Worm (Caenorhabditis elegans): ENCODE data around the gene D1005.6.

D1005.6 gene

DNA sequence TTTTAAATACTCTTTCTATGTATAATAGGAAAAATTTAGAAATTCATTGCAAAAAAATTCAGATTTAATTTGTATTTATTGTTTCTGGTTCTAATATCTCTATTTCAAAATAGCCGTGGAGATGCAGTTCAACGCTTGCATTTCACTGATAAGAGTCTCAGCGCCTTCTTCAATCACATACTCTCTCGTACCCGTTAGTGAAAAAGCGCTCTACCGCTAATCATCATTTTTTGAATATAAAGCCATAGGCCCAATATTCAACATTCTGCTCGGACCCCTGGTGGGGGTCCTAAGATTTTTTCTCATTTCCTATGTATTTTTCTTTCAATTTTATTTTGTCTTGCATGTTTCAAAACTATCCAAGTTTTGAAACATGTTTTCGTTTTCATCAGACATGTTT lies 44.1 kb downstream of the D1005.6 start:
- TF ChIP-seq Y22D7AL.16 (tag; optimal IDR thresholded peaks at IDR 0.05) (no peak), ceh-9 (tag; optimal IDR thresholded peaks at IDR 0.05) (no peak), ahr-1 (tag; optimal IDR thresholded peaks at IDR 0.05) (no peak), pqm-1 (tag; optimal IDR thresholded peaks at IDR 0.05) (no peak), ceh-30 (tag; optimal IDR thresholded peaks at IDR 0.05) (no peak), C38D4.7 (GFP tag; optimal IDR thresholded peaks at IDR 0.05) (no peak), che-1 (tag; optimal IDR thresholded peaks at IDR 0.05) (no peak), ama-1 (optimal IDR thresholded peaks at IDR 0.05) (no peak), pax-1 (tag; optimal IDR thresholded peaks at IDR 0.05) (no peak), syd-9 (tag; optimal IDR thresholded peaks at IDR 0.05) (no peak), sox-4 (tag; optimal IDR thresholded peaks at IDR 0.05) (no peak), npax-4 (tag; optimal IDR thresholded peaks at IDR 0.05) (no peak), ref-2 (tag; optimal IDR thresholded peaks at IDR 0.05) (no peak), ets-4 (tag; optimal IDR thresholded peaks at IDR 0.05) (no peak), unc-42 (tag; optimal IDR thresholded peaks at IDR 0.05) (no peak), elt-4 (tag; optimal IDR thresholded peaks at IDR 0.05) (no peak), hlh-8 (tag; optimal IDR thresholded peaks at IDR 0.05) (no peak), dmd-4 (tag; optimal IDR thresholded peaks at IDR 0.05; ENCODE audit: borderline replicate concordance) (no peak)

DNA sequence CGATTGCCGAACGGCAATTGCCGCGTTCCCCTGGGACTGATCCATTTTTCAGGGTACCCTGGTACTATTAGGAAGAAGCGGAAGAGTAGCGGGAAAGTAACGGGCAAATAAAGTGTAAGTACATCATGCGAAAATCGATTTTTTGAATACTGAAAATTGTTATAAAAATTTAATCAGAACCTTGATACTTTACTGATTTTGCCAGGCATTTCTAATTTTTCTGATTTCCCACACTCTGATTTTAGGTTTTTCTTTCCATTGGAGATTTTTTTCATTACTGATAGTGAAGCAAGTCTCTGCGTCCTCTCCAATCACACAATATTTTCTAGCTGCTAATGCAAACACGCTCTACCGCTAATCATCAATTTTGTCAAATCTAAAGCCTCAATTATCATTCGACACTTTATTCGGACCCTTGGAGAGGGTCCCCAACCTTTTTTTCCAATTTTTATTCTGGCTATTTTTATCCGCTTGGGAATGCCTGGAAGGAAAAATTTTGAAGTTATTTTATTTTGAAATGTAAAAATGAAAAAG lies 45.4 kb downstream of the D1005.6 start, which contains the start of gene F19G12.9:
TSS of gene F19G12.9 (plus strand) at position 51 of the 534 bp plus-strand sequence.
- TF ChIP-seq ceh-2 (tag; optimal IDR thresholded peaks at IDR 0.05) (no peak), ahr-1 (tag; optimal IDR thresholded peaks at IDR 0.05) (no peak), fkh-6 (tag; optimal IDR thresholded peaks at IDR 0.05) (no peak), dve-1 (tag; optimal IDR thresholded peaks at IDR 0.05) (no peak), ceh-30 (tag; optimal IDR thresholded peaks at IDR 0.05) (no peak), unc-42 (tag; optimal IDR thresholded peaks at IDR 0.05) (no peak), unc-3 (GFP tag; conservative IDR thresholded peaks at IDR 0.05) (no peak), unc-3 (tag; optimal IDR thresholded peaks at IDR 0.05) (no peak), ceh-14 (tag; optimal IDR thresholded peaks at IDR 0.05) (no peak), ceh-22 (tag; optimal IDR thresholded peaks at IDR 0.05) (no peak), tbx-7 (tag; optimal IDR thresholded peaks at IDR 0.05) (no peak), Y22D7AL.16 (tag; optimal IDR thresholded peaks at IDR 0.05) (no peak), pax-1 (tag; optimal IDR thresholded peaks at IDR 0.05) (no peak), sox-4 (tag; optimal IDR thresholded peaks at IDR 0.05) (no peak), lin-11 (tag; optimal IDR thresholded peaks at IDR 0.05) (no peak), ceh-18 (tag; optimal IDR thresholded peaks at IDR 0.05) (no peak), hlh-30 (tag; optimal IDR thresholded peaks at IDR 0.05; ENCODE audit: insufficient read depth) (no peak), hlh-15 (tag; optimal IDR thresholded peaks at IDR 0.05) (no peak)

DNA sequence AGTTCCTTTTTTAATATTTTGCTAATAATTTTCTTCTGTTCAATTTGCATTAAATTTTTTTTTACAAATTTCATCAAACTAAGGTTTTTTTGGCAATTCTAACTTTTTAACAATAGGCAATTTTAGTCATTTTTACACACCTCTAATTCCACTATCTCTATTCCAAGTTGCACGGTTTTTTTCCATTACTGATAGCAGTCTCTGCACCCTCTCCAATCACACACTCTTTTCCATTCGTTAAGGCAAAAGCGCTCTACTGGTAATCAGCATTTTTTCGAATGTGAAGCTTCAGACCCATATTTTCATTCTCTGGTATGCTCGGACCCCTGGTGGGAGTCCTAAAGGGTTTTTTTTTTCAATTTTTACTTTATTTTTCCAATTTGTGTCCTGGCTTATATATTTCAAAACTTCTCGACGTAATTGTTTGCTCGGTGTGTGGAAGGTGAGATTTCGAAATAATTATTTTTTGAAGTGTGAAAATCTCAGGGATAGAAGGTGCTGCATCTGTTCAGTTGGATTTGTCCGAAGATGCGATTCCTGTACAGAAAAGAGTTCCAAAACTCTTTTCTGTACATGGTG lies 47.7 kb downstream of the D1005.6 start, which contains the start of the genes F19G12.4 and F19G12.8:
TSS of gene F19G12.4 (plus strand) at position 529 of the 579 bp plus-strand sequence.
TSS of gene F19G12.8 (plus strand) at position 545 of the 579 bp plus-strand sequence.
- no peak for TF ChIP-seq ceh-14 (tag; optimal IDR thresholded peaks at IDR 0.05)
- TF ChIP-seq pat-9 (tag; optimal IDR thresholded peaks at IDR 0.05), result no peak
- TF ChIP-seq elt-4 (tag; optimal IDR thresholded peaks at IDR 0.05), result no peak
- no peak for TF ChIP-seq Y22D7AL.16 (tag; optimal IDR thresholded peaks at IDR 0.05)
- TF ChIP-seq nhr-11 (tag; optimal IDR thresholded peaks at IDR 0.05), result no peak
- TF ChIP-seq ceh-19 (GFP tag; optimal IDR thresholded peaks at IDR 0.05), result no peak
- TF ChIP-seq ceh-31 (tag; optimal IDR thresholded peaks at IDR 0.05), result no peak
- no peak for TF ChIP-seq fax-1 (tag; optimal IDR thresholded peaks at IDR 0.05)
- TF ChIP-seq fkh-10 (GFP tag; optimal IDR thresholded peaks at IDR 0.05), result no peak
- TF ChIP-seq nfya-1 (tag; optimal IDR thresholded peaks at IDR 0.05), result no peak
- no peak for TF ChIP-seq ceh-18 (tag; optimal IDR thresholded peaks at IDR 0.05)
- no peak for TF ChIP-seq hlh-30 (tag; optimal IDR thresholded peaks at IDR 0.05; ENCODE audit: insufficient read depth)
- TF ChIP-seq mec-3 (tag; optimal IDR thresholded peaks at IDR 0.05; ENCODE audit: borderline replicate concordance), result no peak
- TF ChIP-seq ttx-3 (tag; optimal IDR thresholded peaks at IDR 0.05), result no peak
- no peak for TF ChIP-seq fkh-6 (tag; optimal IDR thresholded peaks at IDR 0.05)
- no peak for TF ChIP-seq pag-3 (tag; optimal IDR thresholded peaks at IDR 0.05; ENCODE audit: borderline replicate concordance)
- TF ChIP-seq T23F11.4 (GFP tag; optimal IDR thresholded peaks at IDR 0.05), result no peak
- no peak for TF ChIP-seq F13H6.1 (tag; optimal IDR thresholded peaks at IDR 0.05)
- no peak for TF ChIP-seq dve-1 (tag; optimal IDR thresholded peaks at IDR 0.05)
- TF ChIP-seq unc-42 (tag; optimal IDR thresholded peaks at IDR 0.05), result no peak

All from whole organism, late embryonic.